Worm (Caenorhabditis elegans) whole organism, L1 larva: ENCODE measurements around the gene irld-2.

Experiments
- fkh-10 ChIP-seq: sonication (generic microtip); optimal IDR thresholded peaks from 2 replicates; lab custom pipeline; 2017; ENCODE audit warnings: missing biosample characterization, missing genetic modification reagents, missing genetic modification characterization
- nhr-12 ChIP-seq: sonication (generic microtip); optimal IDR thresholded peaks from 2 replicates; lab custom pipeline; 2017; ENCODE audit warnings: missing biosample characterization, missing genetic modification characterization

- TF ChIP-seq fkh-10 (GFP tag; lab: Kevin White, UChicago) (no peak), nhr-12 (tag; lab: Kevin White, UChicago) (no peak)
Observed at ce11 chrX:13348417-13348816, 46.5 kb downstream of the irld-2 start.
